Fruit fly (Drosophila melanogaster): ENCODE data around the gene CG13398.

The CG13398 gene

dm6 chr2L:8376717-8377116 lies 38.3 kb downstream of the CG13398 start, which contains the start of the genes CG13390 and CG17294 (continued):
- TF ChIP-seq CG6813 (GFP tag; optimal IDR thresholded peaks at IDR 0.05) (peak; percentile 99), stc (GFP tag; IDR thresholded peaks at IDR 0.05) (peak; percentile 100), caup (GFP tag; optimal IDR thresholded peaks at IDR 0.05; ENCODE audit: severe bottlenecking) (peak; percentile 99), CG9609 (GFP tag; optimal IDR thresholded peaks at IDR 0.05) (peak; percentile 91), gcm (GFP tag; optimal IDR thresholded peaks at IDR 0.05) (peak; percentile 99), Six4 (GFP tag; optimal IDR thresholded peaks at IDR 0.05) (peak; percentile 99), CG32767 (GFP tag; IDR thresholded peaks at IDR 0.05) (peak; percentile 99), dpn (GFP tag; optimal IDR thresholded peaks at IDR 0.05) (peak; percentile 96 to 100), CG4404 (GFP tag; IDR thresholded peaks at IDR 0.05) (peak; percentile 99), HmgD (GFP tag; optimal IDR thresholded peaks at IDR 0.05) (peak; percentile 10), z (GFP tag; IDR thresholded peaks at IDR 0.05) (peak; percentile 84), CG17802 (tag; optimal IDR thresholded peaks at IDR 0.05) (peak; percentile 93), CG33557 (GFP tag; optimal IDR thresholded peaks at IDR 0.05) (peak; percentile 99), corto (GFP tag; optimal IDR thresholded peaks at IDR 0.05) (peak; percentile 99), CG42726 (GFP tag; IDR thresholded peaks at IDR 0.05; ENCODE audit: partially characterized antibody) (peak; percentile 63), CG3281 (GFP tag; optimal IDR thresholded peaks at IDR 0.05) (peak; percentile 100), CG30431 (GFP tag; optimal IDR thresholded peaks at IDR 0.05) (peak; percentile 98), sens (GFP tag) (peak; percentile 99), CG7786 (GFP tag; optimal IDR thresholded peaks at IDR 0.05) (peak; percentile 91), Nf-YA (GFP tag; IDR thresholded peaks at IDR 0.05) (peak; percentile 99), wdn (GFP tag; IDR thresholded peaks at IDR 0.05) (peak; percentile 100), CG13424 (tag; optimal IDR thresholded peaks at IDR 0.05) (peak; percentile 100), fd3F (GFP tag; optimal IDR thresholded peaks at IDR 0.05) (peak; percentile 100), tna (GFP tag; IDR thresholded peaks at IDR 0.05; ENCODE audit: partially characterized antibody) (peak; percentile 28; the same call in 1 of the 2 replicates), CG9817 (tag; optimal IDR thresholded peaks at IDR 0.05) (peak; percentile 100), CG8290 (GFP tag; optimal IDR thresholded peaks at IDR 0.05) (peak; percentile 98), CG8290 (tag; optimal IDR thresholded peaks at IDR 0.05) (peak; percentile 96 to 98), pan (optimal IDR thresholded peaks at IDR 0.05) (no peak), pan (GFP tag; optimal IDR thresholded peaks at IDR 0.05 in 1 of 2, IDR thresholded peaks at IDR 0.05 in 1 of 2) (peak in 1 of 2 experiments; percentile 100), CG11695 (GFP tag; IDR thresholded peaks at IDR 0.05) (peak; percentile 100), Meics (GFP tag; optimal IDR thresholded peaks at IDR 0.05) (peak; percentile 100), amos (GFP tag; IDR thresholded peaks at IDR 0.05; ENCODE audit: partially characterized antibody) (peak; percentile 73), CG10431 (GFP tag; optimal IDR thresholded peaks at IDR 0.05) (peak; percentile 97), CG3838 (GFP tag; optimal IDR thresholded peaks at IDR 0.05) (peak; percentile 96), B-H2 (GFP tag; optimal IDR thresholded peaks at IDR 0.05) (peak; percentile 99), trh (GFP tag; optimal IDR thresholded peaks at IDR 0.05) (peak; percentile 98), CG14965 (GFP tag; optimal IDR thresholded peaks at IDR 0.05; ENCODE audit: borderline replicate concordance) (peak; percentile 37), aop (GFP tag; IDR thresholded peaks at IDR 0.05) (peak; percentile 97), CG15479 (GFP tag; optimal IDR thresholded peaks at IDR 0.05) (peak; percentile 84), tx (GFP tag; optimal IDR thresholded peaks at IDR 0.05) (peak; percentile 89), sob (GFP tag; IDR thresholded peaks at IDR 0.05) (peak; percentile 100), Rx (GFP tag; IDR thresholded peaks at IDR 0.05) (peak; percentile 99), ham (GFP tag; IDR thresholded peaks at IDR 0.05) (peak; percentile 99), Taf1 (GFP tag; IDR thresholded peaks at IDR 0.05) (peak; percentile 99), CG16863 (GFP tag; optimal IDR thresholded peaks at IDR 0.05) (peak; percentile 92), CG7357 (GFP tag; IDR thresholded peaks at IDR 0.05) (peak; percentile 98), pb (GFP tag; optimal IDR thresholded peaks at IDR 0.05) (peak; percentile 69), CG13624 (GFP tag; optimal IDR thresholded peaks at IDR 0.05) (peak; percentile 97), CG4328 (GFP tag; optimal IDR thresholded peaks at IDR 0.05) (peak; percentile 99), CG4854 (GFP tag; optimal IDR thresholded peaks at IDR 0.05) (peak; percentile 97), vvl (GFP tag; IDR thresholded peaks at IDR 0.05) (peak; percentile 100), luna (GFP tag; optimal IDR thresholded peaks at IDR 0.05) (peak; percentile 86)

All from whole organism, embryonic.